Fruit fly (Drosophila melanogaster) whole organism, embryonic: ENCODE data around the gene aru.
A peak's percentile ranks its signal among the peaks of the same experiment; 100 is the strongest.

Source experiments
- CG10431 ChIP-seq: fragments of 200-800 bp; sonication (Bioruptor generic); optimal IDR thresholded peaks from 3 replicates; lab custom pipeline; 2018; ENCODE audit warnings: missing biosample characterization, mild to moderate bottlenecking, missing genetic modification characterization
- CG10462 ChIP-seq: fragments of 200-800 bp; sonication (Bioruptor generic); optimal IDR thresholded peaks from 2 replicates; lab custom pipeline; 2016; ENCODE audit warnings: missing biosample characterization, missing genetic modification characterization
- CG16863 ChIP-seq: fragments of 200-800 bp; sonication (Bioruptor generic); optimal IDR thresholded peaks from 3 replicates; lab custom pipeline; 2016; ENCODE audit warnings: missing biosample characterization, missing genetic modification characterization
- CG8765 ChIP-seq: fragments of 200-800 bp; sonication (Bioruptor generic); IDR thresholded peaks from 2 replicates; pipeline ENCODE4 v1.3.6; 2022; ENCODE audit warnings: missing biosample characterization, missing genetic modification characterization
- Med ChIP-seq: fragments of 200-800 bp; sonication (Bioruptor generic); peaks from one replicate; lab custom pipeline; 2016; ENCODE audit warnings: missing biosample characterization, missing genetic modification characterization, mild to moderate bottlenecking, inconsistent platforms, moderate library complexity
- Stat92E ChIP-seq, 3 experiments: fragments of >200 bp in 2 of 3; fragments of 200-800 bp in 1 of 3; sonication (Bioruptor generic) in 1 of 3; optimal IDR thresholded peaks; 2 replicates each; lab custom pipeline; 2017 to 2019; ENCODE audit warnings: missing biosample characterization in 3 of 3, missing genetic modification characterization in 3 of 3, mild to moderate bottlenecking in 1 of 3, moderate library complexity in 1 of 3
- aop ChIP-seq: fragments of 200-800 bp; sonication (Bioruptor generic); IDR thresholded peaks from 2 replicates; pipeline ENCODE4 v1.3.6; 2022; ENCODE audit warnings: missing biosample characterization, missing genetic modification characterization
- cas ChIP-seq: fragments of 200-800 bp; sonication (Bioruptor generic); IDR thresholded peaks from 2 replicates; pipeline ENCODE4 v1.3.6; 2022; ENCODE audit warnings: missing biosample characterization, missing genetic modification characterization
- exex ChIP-seq: fragments of 200-800 bp; sonication (Bioruptor generic); optimal IDR thresholded peaks from 4 replicates; lab custom pipeline; 2018; ENCODE audit warnings: missing biosample characterization, mild to moderate bottlenecking, missing genetic modification characterization, moderate library complexity
- ham ChIP-seq: fragments of 200-800 bp; sonication (Bioruptor generic); IDR thresholded peaks from 2 replicates; pipeline ENCODE4 v1.3.6; 2022; ENCODE audit warnings: missing biosample characterization, missing genetic modification characterization
- insv ChIP-seq, 2 experiments: fragments of 200-800 bp; sonication (Bioruptor generic); optimal IDR thresholded peaks; 3 replicates each; lab custom pipeline; 2016 to 2018; ENCODE audit warnings: missing biosample characterization in 2 of 2, missing genetic modification characterization in 2 of 2
- stc ChIP-seq: fragments of 200-800 bp; sonication (Bioruptor generic); IDR thresholded peaks from 2 replicates; pipeline ENCODE4 v1.3.6; 2022; ENCODE audit warnings: missing biosample characterization, missing genetic modification characterization
- wdn ChIP-seq: fragments of 200-800 bp; sonication (Bioruptor generic); IDR thresholded peaks from 2 replicates; pipeline ENCODE4 v1.3.6; 2022; ENCODE audit warnings: missing biosample characterization, missing genetic modification characterization

DNA sequence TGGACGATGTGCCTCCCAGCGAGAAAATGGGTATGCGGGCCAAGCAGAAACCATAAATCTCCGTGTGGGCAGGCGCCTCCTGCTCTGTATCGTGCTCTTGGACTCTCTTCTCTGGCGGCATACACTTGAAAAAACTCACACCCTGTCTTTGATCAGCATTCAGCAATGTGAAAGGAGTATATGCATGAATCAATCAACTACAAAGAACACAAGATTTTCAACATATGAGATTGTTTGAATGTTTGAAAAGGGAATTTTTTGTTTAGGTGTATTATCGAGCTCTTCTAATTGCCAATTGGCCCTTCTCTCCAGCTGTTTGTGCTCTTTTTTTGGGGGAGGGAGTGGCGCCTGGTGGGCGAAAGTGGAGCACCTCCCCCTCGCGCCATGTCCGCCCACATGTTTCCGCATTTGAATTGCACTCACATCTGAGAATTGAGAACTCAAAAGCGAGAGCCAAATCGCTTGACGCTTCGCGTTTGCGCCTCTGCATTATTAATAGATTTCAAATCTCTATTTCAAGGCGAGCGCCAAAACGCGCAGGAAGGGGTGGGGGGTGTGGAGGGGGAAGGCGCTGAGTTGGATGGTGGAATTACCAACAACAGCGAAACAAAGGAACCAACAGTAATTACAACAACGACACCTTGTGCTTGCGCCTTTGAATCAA lies 22.7 kb downstream of the aru start:
- TF ChIP-seq Med (GFP tag; lab: Kevin White, UChicago) (peak; percentile 99), ham (GFP tag; lab: Robert Waterston, UW) (peak; percentile 49; the same call in 1 of the 2 replicates), CG16863 (GFP tag; lab: Kevin White, UChicago) (peak; percentile 88), aop (GFP tag; lab: Robert Waterston, UW) (peak; percentile 67; the same call in 1 of the 2 replicates), exex (peak; percentile 64), Stat92E (GFP tag; optimal IDR thresholded peaks at IDR 0.05; lab: Kevin White, UChicago) (no peak), stc (GFP tag; lab: Robert Waterston, UW) (peak; percentile 88), CG8765 (GFP tag; lab: Robert Waterston, UW) (0 out of 2 replicates have a peak, but pooled peaks have one; percentile 12), cas (GFP tag; lab: Robert Waterston, UW) (peak; percentile 79), insv (GFP tag; optimal IDR thresholded peaks at IDR 0.05; lab: Kevin White, UChicago) (peak in 1 of 2 experiments; percentile 30), wdn (GFP tag; lab: Robert Waterston, UW) (peak; percentile 81), CG10431 (GFP tag; lab: Kevin White, UChicago) (peak; percentile 40), CG10462 (GFP tag; lab: Kevin White, UChicago) (peak; percentile 16)
